Worm (Caenorhabditis elegans) whole organism, L4 larva: ENCODE data around the gene dlc-1.

ENCODE experiments used
- F26F4.8 ChIP-seq: fragments of 200-800 bp; sonication (Bioruptor generic); conservative IDR thresholded peaks from 2 replicates; pipeline ENCODE4 v1.3.6; 2022; ENCODE audit warnings: missing genetic modification characterization, missing compliant biosample characterization
- Y48G9A.11 ChIP-seq: fragments of 200-800 bp; sonication (Bioruptor generic); IDR thresholded peaks from 2 replicates; pipeline ENCODE4 v1.3.6; 2022; ENCODE audit warnings: missing genetic modification reagents, missing genetic modification characterization, missing compliant biosample characterization
- Y5F2A.4 ChIP-seq: fragments of 200-800 bp; sonication (Bioruptor generic); optimal IDR thresholded peaks from 2 replicates; lab custom pipeline; 2018; ENCODE audit warnings: mild to moderate bottlenecking, missing genetic modification characterization, missing compliant biosample characterization
- Y75B8A.6 ChIP-seq: fragments of 200-800 bp; sonication (Bioruptor generic); IDR thresholded peaks from 2 replicates; pipeline ENCODE4 v1.3.6; 2022; ENCODE audit warnings: missing genetic modification reagents, missing genetic modification characterization, missing compliant biosample characterization
- ZK546.5 ChIP-seq, 2 experiments: sonication (generic microtip); optimal IDR thresholded peaks; 2 replicates each; lab custom pipeline; 2017; ENCODE audit warnings: missing biosample characterization in 2 of 2, missing genetic modification characterization in 2 of 2
- aha-1 ChIP-seq: fragments of 150-350 bp; peaks from one replicate; lab custom pipeline; 2014; ENCODE audit warnings: missing biosample characterization, missing genetic modification characterization
- ama-1 ChIP-seq: fragments of 150-350 bp; optimal IDR thresholded peaks from 2 replicates; lab custom pipeline; 2014; ENCODE audit warnings: inconsistent platforms, mixed read lengths
- arid-1 ChIP-seq: fragments of 200-800 bp; sonication (Bioruptor generic); conservative IDR thresholded peaks from 2 replicates; pipeline ENCODE4 v1.3.6; 2022; ENCODE audit warnings: missing genetic modification reagents, missing genetic modification characterization, missing compliant biosample characterization
- ceh-20 ChIP-seq: fragments of 200-800 bp; sonication (Bioruptor generic); IDR thresholded peaks from 2 replicates; pipeline ENCODE4 v1.3.6; 2022; ENCODE audit warnings: missing genetic modification reagents, missing genetic modification characterization, missing compliant biosample characterization
- ceh-44 ChIP-seq: fragments of 200-800 bp; sonication (Bioruptor generic); IDR thresholded peaks from 2 replicates; pipeline ENCODE4 v1.3.6; 2022; ENCODE audit warnings: missing genetic modification reagents, missing genetic modification characterization, missing compliant biosample characterization
- ceh-82 ChIP-seq: sonication (generic microtip); optimal IDR thresholded peaks from 2 replicates; lab custom pipeline; 2017; ENCODE audit warnings: missing biosample characterization, missing genetic modification characterization
- ces-1 ChIP-seq: fragments of 150-350 bp; sonication (generic microtip); optimal IDR thresholded peaks from 4 replicates; lab custom pipeline; 2014; ENCODE audit warnings: missing biosample characterization, missing genetic modification reagents, missing genetic modification characterization
- cey-2 ChIP-seq: sonication (generic microtip); optimal IDR thresholded peaks from 3 replicates; lab custom pipeline; 2017; ENCODE audit warnings: missing genetic modification characterization, mild to moderate bottlenecking, missing compliant biosample characterization, antibody characterized with exemption, borderline replicate concordance; ENCODE audit not compliant: insufficient read depth
- ctbp-1 ChIP-seq: fragments of 200-800 bp; sonication (Bioruptor generic); IDR thresholded peaks from 2 replicates; pipeline ENCODE4 v1.3.6; 2022; ENCODE audit warnings: missing genetic modification reagents, missing genetic modification characterization, missing compliant biosample characterization
- daf-12 ChIP-seq: fragments of 150-350 bp; optimal IDR thresholded peaks from 2 replicates; lab custom pipeline; 2014; ENCODE audit warnings: missing biosample characterization, missing genetic modification reagents, missing genetic modification characterization
- dmd-6 ChIP-seq: fragments of 200-800 bp; sonication (Bioruptor generic); IDR thresholded peaks from 2 replicates; pipeline ENCODE4 v1.3.6; 2022; ENCODE audit warnings: missing genetic modification reagents, missing genetic modification characterization, missing compliant biosample characterization
- dmd-8 ChIP-seq: fragments of 200-800 bp; sonication (Bioruptor generic); IDR thresholded peaks from 2 replicates; pipeline ENCODE4 v1.3.6; 2022; ENCODE audit warnings: missing genetic modification characterization, missing compliant biosample characterization
- dpl-1 ChIP-seq: fragments of 150-350 bp; optimal IDR thresholded peaks from 2 replicates; lab custom pipeline; 2014; ENCODE audit warnings: missing biosample characterization, missing genetic modification reagents, missing genetic modification characterization
- duxl-1 ChIP-seq: sonication (generic microtip); optimal IDR thresholded peaks from 2 replicates; lab custom pipeline; 2016; ENCODE audit warnings: mild to moderate bottlenecking, missing genetic modification characterization, moderate library complexity, missing compliant biosample characterization; ENCODE audit not compliant: poor library complexity
- dve-1 ChIP-seq: sonication (generic microtip); optimal IDR thresholded peaks from 2 replicates; lab custom pipeline; 2017; ENCODE audit warnings: antibody characterized with exemption, mild to moderate bottlenecking, missing genetic modification characterization, missing compliant biosample characterization; ENCODE audit not compliant: insufficient read depth
- fkh-10 ChIP-seq: fragments of 150-350 bp; optimal IDR thresholded peaks from 2 replicates; lab custom pipeline; 2014; ENCODE audit warnings: missing biosample characterization, missing genetic modification reagents, missing genetic modification characterization
- hmg-1.1 ChIP-seq: fragments of 200-800 bp; sonication (Bioruptor generic); IDR thresholded peaks from 2 replicates; pipeline ENCODE4 v1.3.6; 2022; ENCODE audit warnings: missing genetic modification reagents, missing genetic modification characterization, missing compliant biosample characterization
- jun-1 ChIP-seq: fragments of 150-350 bp; optimal IDR thresholded peaks from 2 replicates; lab custom pipeline; 2014; ENCODE audit warnings: missing biosample characterization, missing genetic modification reagents, missing genetic modification characterization
- lin-13 ChIP-seq: fragments of 150-350 bp; optimal IDR thresholded peaks from 2 replicates; lab custom pipeline; 2014; ENCODE audit warnings: missing biosample characterization, missing genetic modification reagents, missing genetic modification characterization
- lin-38 ChIP-seq: fragments of 200-800 bp; sonication (Bioruptor generic); IDR thresholded peaks from 2 replicates; pipeline ENCODE4 v1.3.6; 2022; ENCODE audit warnings: missing genetic modification reagents, missing genetic modification characterization, missing compliant biosample characterization
- lir-3 ChIP-seq: sonication (generic microtip); optimal IDR thresholded peaks from 2 replicates; lab custom pipeline; 2016; ENCODE audit warnings: mild to moderate bottlenecking, missing genetic modification characterization, missing compliant biosample characterization
- mep-1 ChIP-seq: fragments of 150-350 bp; sonication (generic microtip); optimal IDR thresholded peaks from 3 replicates; lab custom pipeline; 2014; ENCODE audit warnings: missing biosample characterization, missing genetic modification characterization
- mes-2 ChIP-seq: sonication (generic microtip); optimal IDR thresholded peaks from 2 replicates; lab custom pipeline; 2016; ENCODE audit warnings: missing genotype, mild to moderate bottlenecking, missing genetic modification characterization, missing compliant biosample characterization; ENCODE audit not compliant: poor library complexity, severe bottlenecking
- mxl-3 ChIP-seq: fragments of 200-800 bp; sonication (Bioruptor generic); optimal IDR thresholded peaks from 2 replicates; lab custom pipeline; 2018; ENCODE audit warnings: mild to moderate bottlenecking, missing genetic modification characterization, missing compliant biosample characterization
- nhr-11 ChIP-seq: fragments of 150-350 bp; optimal IDR thresholded peaks from 2 replicates; lab custom pipeline; 2014; ENCODE audit warnings: missing biosample characterization, missing genetic modification characterization
- nhr-237 ChIP-seq: sonication (generic microtip); optimal IDR thresholded peaks from 2 replicates; lab custom pipeline; 2017; ENCODE audit warnings: missing biosample characterization, missing genetic modification characterization
- nhr-25 ChIP-seq: sonication (generic microtip); optimal IDR thresholded peaks from 2 replicates; lab custom pipeline; 2017; ENCODE audit warnings: missing genetic modification characterization, mild to moderate bottlenecking, missing compliant biosample characterization, antibody characterized with exemption, moderate library complexity, borderline replicate concordance; ENCODE audit not compliant: insufficient read depth
- nhr-41 ChIP-seq: fragments of 200-800 bp; sonication (Bioruptor generic); IDR thresholded peaks from 2 replicates; pipeline ENCODE4 v1.3.6; 2022; ENCODE audit warnings: missing genetic modification reagents, missing genetic modification characterization, missing compliant biosample characterization
- nhr-48 ChIP-seq: sonication (generic microtip); optimal IDR thresholded peaks from 2 replicates; lab custom pipeline; 2016; ENCODE audit warnings: mild to moderate bottlenecking, missing genetic modification characterization, missing compliant biosample characterization
- nhr-6 ChIP-seq: fragments of 150-350 bp; optimal IDR thresholded peaks from 2 replicates; lab custom pipeline; 2014; ENCODE audit warnings: missing biosample characterization, missing genetic modification characterization
- nhr-77 ChIP-seq: fragments of 150-350 bp; optimal IDR thresholded peaks from 2 replicates; lab custom pipeline; 2014; ENCODE audit warnings: missing biosample characterization, missing genetic modification characterization
- pha-4 ChIP-seq, 2 experiments: fragments of 150-350 bp in 1 of 2; fragments of 200-800 bp in 1 of 2; sonication (Bioruptor generic) in 1 of 2; IDR thresholded peaks in 1 of 2; optimal IDR thresholded peaks in 1 of 2; 2 replicates each; pipeline versions ENCODE4 v1.3.6 to Lab custom; 2014 to 2022; ENCODE audit warnings: missing genetic modification characterization in 2 of 2, missing genetic modification reagents in 2 of 2, missing biosample characterization in 1 of 2, missing compliant biosample characterization in 1 of 2
- php-3 ChIP-seq: fragments of 200-800 bp; sonication (Bioruptor generic); IDR thresholded peaks from 2 replicates; pipeline ENCODE4 v1.3.6; 2022; ENCODE audit warnings: missing genetic modification reagents, missing genetic modification characterization, missing compliant biosample characterization
- rbr-2 ChIP-seq: sonication (generic microtip); optimal IDR thresholded peaks from 2 replicates; lab custom pipeline; 2016; ENCODE audit warnings: missing genotype, missing genetic modification characterization, missing compliant biosample characterization
- skn-1 ChIP-seq: fragments of 150-350 bp; optimal IDR thresholded peaks from 2 replicates; lab custom pipeline; 2014; ENCODE audit warnings: missing biosample characterization, missing genetic modification characterization
- snpc-1.2 ChIP-seq: fragments of 200-800 bp; sonication (Bioruptor generic); IDR thresholded peaks from 2 replicates; pipeline ENCODE4 v1.3.6; 2022; ENCODE audit warnings: missing genetic modification reagents, missing genetic modification characterization, missing compliant biosample characterization
- snpc-4 ChIP-seq: fragments of 150-350 bp; optimal IDR thresholded peaks from 2 replicates; lab custom pipeline; 2014; ENCODE audit warnings: missing biosample characterization, missing genetic modification characterization
- spr-1 ChIP-seq: sonication (generic microtip); optimal IDR thresholded peaks from 2 replicates; lab custom pipeline; 2016; ENCODE audit warnings: mild to moderate bottlenecking, missing genetic modification characterization, missing compliant biosample characterization
- unc-130 ChIP-seq: sonication (generic microtip); optimal IDR thresholded peaks from 2 replicates; lab custom pipeline; 2016; ENCODE audit warnings: missing genetic modification reagents, missing genetic modification characterization, missing compliant biosample characterization
- unc-62 ChIP-seq, 3 experiments: fragments of 150-350 bp in 1 of 3; sonication (generic microtip); optimal IDR thresholded peaks in 2 of 3; peaks in 1 of 3; 1 replicate in 1 of 3; 2 replicates in 2 of 3; lab custom pipeline; 2014 to 2017; ENCODE audit warnings: missing biosample characterization in 3 of 3, missing genetic modification characterization in 3 of 3, missing genetic modification reagents in 3 of 3, missing genotype in 1 of 3
- vab-7 ChIP-seq: fragments of 200-800 bp; sonication (Bioruptor generic); IDR thresholded peaks from 2 replicates; pipeline ENCODE4 v1.3.6; 2022; ENCODE audit warnings: missing genetic modification reagents, missing genetic modification characterization, missing compliant biosample characterization
- zfp-2 ChIP-seq: sonication (generic microtip); optimal IDR thresholded peaks from 2 replicates; lab custom pipeline; 2016; ENCODE audit warnings: mild to moderate bottlenecking, missing genetic modification characterization, missing compliant biosample characterization
- ztf-11 ChIP-seq: fragments of 150-350 bp; optimal IDR thresholded peaks from 2 replicates; lab custom pipeline; 2014; ENCODE audit warnings: missing biosample characterization, missing genetic modification characterization

dlc-1 gene

DNA sequence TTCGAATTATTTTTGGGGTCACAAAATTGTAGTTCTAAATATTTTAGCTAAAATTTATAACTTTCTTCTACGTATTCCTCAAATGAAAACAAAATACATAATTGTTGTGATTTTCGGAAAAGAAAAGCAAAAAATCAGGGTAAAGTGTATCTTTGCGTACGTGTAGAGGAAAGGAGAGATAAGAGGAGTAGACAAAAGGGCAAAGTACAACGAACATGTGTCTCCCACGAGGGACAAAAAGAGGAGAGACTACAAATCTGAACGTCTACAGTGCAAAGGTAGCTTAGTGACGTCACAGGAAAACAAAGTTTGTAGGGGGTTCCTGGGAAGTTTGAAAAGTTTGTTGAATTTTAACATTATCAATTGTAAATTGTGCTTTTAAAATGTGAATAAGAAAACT, 16.1 kb downstream of the dlc-1 start (continued):
- TF ChIP-seq snpc-4, result no peak
- peak; percentile 7 for TF ChIP-seq ama-1 (lab: Kevin White, UChicago)
- TF ChIP-seq ctbp-1 (GFP tag; lab: Robert Waterston, UW), result no peak
- no peak for TF ChIP-seq snpc-1.2 (GFP tag; lab: Robert Waterston, UW)
- TF ChIP-seq Y5F2A.4, result no peak
- no peak for TF ChIP-seq zfp-2 (tag; lab: Kevin White, UChicago)
- no peak for TF ChIP-seq duxl-1 (tag; lab: Kevin White, UChicago)
- TF ChIP-seq daf-12 (tag; lab: Kevin White, UChicago), result no peak
- TF ChIP-seq dpl-1 (GFP tag; lab: Kevin White, UChicago), result peak; percentile 33
- peak; percentile 33 for TF ChIP-seq nhr-6
- no peak for TF ChIP-seq ces-1 (GFP tag; lab: Kevin White, UChicago)
- TF ChIP-seq cey-2 (tag; lab: Kevin White, UChicago), result peak; percentile 24
- TF ChIP-seq lir-3 (tag; lab: Kevin White, UChicago), result no peak
- TF ChIP-seq jun-1 (tag; lab: Kevin White, UChicago), result peak; percentile 36
- peak; percentile 98 for TF ChIP-seq aha-1 (tag; lab: Kevin White, UChicago)
- no peak for TF ChIP-seq F26F4.8
- TF ChIP-seq lin-38 (GFP tag; lab: Robert Waterston, UW), result peak; percentile 50
- TF ChIP-seq Y48G9A.11 (GFP tag; lab: Robert Waterston, UW), result no peak
- TF ChIP-seq mes-2 (tag; lab: Kevin White, UChicago), result peak; percentile 52
- no peak for TF ChIP-seq unc-130
- no peak for TF ChIP-seq arid-1 (GFP tag; lab: Robert Waterston, UW)
- no peak for TF ChIP-seq Y75B8A.6 (GFP tag; lab: Robert Waterston, UW)
- no peak for TF ChIP-seq ceh-82 (tag; lab: Kevin White, UChicago)
- peak; percentile 52 for TF ChIP-seq lin-13
- peak; percentile 89 for TF ChIP-seq mxl-3 (GFP tag; lab: Kevin White, UChicago)
- no peak for TF ChIP-seq nhr-25
- no peak for TF ChIP-seq rbr-2 (tag; lab: Kevin White, UChicago)
- peak; percentile 54 for TF ChIP-seq hmg-1.1
- no peak for TF ChIP-seq ceh-20 (GFP tag; lab: Robert Waterston, UW)
- no peak for TF ChIP-seq fkh-10 (GFP tag; lab: Kevin White, UChicago)
- TF ChIP-seq ztf-11 (tag; lab: Kevin White, UChicago), result no peak
- TF ChIP-seq nhr-11, result peak; percentile 78

DNA sequence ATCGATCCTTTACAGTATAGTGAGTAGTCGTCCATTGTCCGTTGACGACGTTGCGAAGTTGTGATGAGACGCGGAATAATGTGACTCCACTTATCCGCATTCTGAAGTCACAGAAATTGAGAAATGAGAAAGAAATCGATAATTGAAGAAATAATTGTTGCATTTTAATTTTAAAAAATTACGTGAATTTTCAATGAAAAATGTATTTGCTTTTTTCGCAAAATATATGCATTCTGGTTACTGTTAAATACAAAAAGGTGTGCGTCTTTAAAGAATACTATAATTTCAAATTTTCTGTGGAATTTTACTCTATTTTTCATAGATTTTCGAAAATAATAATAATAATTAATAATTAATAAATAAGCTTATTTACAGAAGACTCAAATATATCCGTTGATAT, 16.8 kb downstream of the dlc-1 start, which contains the start of gene let-721:
Gene let-721 (minus strand): TSS at position 101 of the 400 bp plus-strand sequence.
- TF ChIP-seq nhr-48 (no peak), nhr-77 (tag; lab: Kevin White, UChicago) (no peak), spr-1 (no peak), unc-62 (GFP tag; optimal IDR thresholded peaks at IDR 0.05 in 1 of 2; lab: Kevin White, UChicago) (peak in 1 of 2 experiments; percentile 45), unc-62 (tag; optimal IDR thresholded peaks at IDR 0.05; lab: Kevin White, UChicago) (no peak), ceh-44 (GFP tag; lab: Robert Waterston, UW) (no peak), mes-2 (tag; lab: Kevin White, UChicago) (no peak), lir-3 (tag; lab: Kevin White, UChicago) (no peak), vab-7 (GFP tag; lab: Robert Waterston, UW) (0 out of 2 replicates have a peak, but pooled peaks have one; percentile 11)

DNA sequence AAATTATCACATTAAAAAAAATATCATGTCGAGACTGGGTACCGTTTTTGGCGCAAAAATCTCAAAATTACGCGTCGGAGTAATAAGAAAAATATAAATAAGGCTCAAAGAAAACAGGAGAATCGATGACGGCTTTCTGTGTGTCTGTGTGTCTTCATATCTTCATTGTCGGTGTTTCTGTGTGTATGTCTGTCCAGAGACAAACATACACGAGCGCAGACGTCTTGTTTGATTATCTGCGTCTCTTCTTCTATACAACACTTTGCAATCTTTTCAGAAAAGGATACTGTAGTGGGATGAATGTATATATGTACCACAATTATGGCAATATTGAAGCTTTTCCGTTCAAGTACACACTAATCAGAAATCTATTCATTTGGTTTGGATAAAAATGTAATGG, 19.2 kb downstream of the dlc-1 start, which contains the start of gene C05D11.13:
Gene C05D11.13 (minus strand): TSS at position 252 of the 400 bp plus-strand sequence.
- no peak for TF ChIP-seq Y75B8A.6 (GFP tag; lab: Robert Waterston, UW)
- no peak for TF ChIP-seq dmd-8 (GFP tag; lab: Robert Waterston, UW)
- peak; percentile 64 for TF ChIP-seq dve-1 (tag; lab: Kevin White, UChicago)
- peak; percentile 1 for TF ChIP-seq aha-1 (tag; lab: Kevin White, UChicago)
- TF ChIP-seq snpc-4, result no peak
- no peak for TF ChIP-seq ZK546.5 (tag; optimal IDR thresholded peaks at IDR 0.05; lab: Kevin White, UChicago)
- no peak for TF ChIP-seq skn-1
- no peak for TF ChIP-seq nhr-237 (tag; lab: Kevin White, UChicago)
- TF ChIP-seq nhr-41 (GFP tag; lab: Robert Waterston, UW), result no peak
- peak; percentile 54 for TF ChIP-seq nhr-6
- TF ChIP-seq dmd-6 (GFP tag; lab: Robert Waterston, UW), result peak; percentile 30; the same call in 1 of the 2 replicates
- TF ChIP-seq php-3 (GFP tag; lab: Robert Waterston, UW), result no peak
- TF ChIP-seq ama-1 (lab: Kevin White, UChicago), result peak; percentile 19
- TF ChIP-seq rbr-2 (tag; lab: Kevin White, UChicago), result peak; percentile 37
- no peak for TF ChIP-seq vab-7 (GFP tag; lab: Robert Waterston, UW)
- TF ChIP-seq mep-1 (tag; lab: Kevin White, UChicago), result peak; percentile 73
- no peak for TF ChIP-seq pha-4 (GFP tag; IDR thresholded peaks at IDR 0.05; lab: Robert Waterston, UW)
- TF ChIP-seq pha-4 (tag; optimal IDR thresholded peaks at IDR 0.05; lab: Kevin White, UChicago), result peak; percentile 77
